Worm (Caenorhabditis elegans): ENCODE results near the gene mltn-10.

Gene mltn-10

DNA sequence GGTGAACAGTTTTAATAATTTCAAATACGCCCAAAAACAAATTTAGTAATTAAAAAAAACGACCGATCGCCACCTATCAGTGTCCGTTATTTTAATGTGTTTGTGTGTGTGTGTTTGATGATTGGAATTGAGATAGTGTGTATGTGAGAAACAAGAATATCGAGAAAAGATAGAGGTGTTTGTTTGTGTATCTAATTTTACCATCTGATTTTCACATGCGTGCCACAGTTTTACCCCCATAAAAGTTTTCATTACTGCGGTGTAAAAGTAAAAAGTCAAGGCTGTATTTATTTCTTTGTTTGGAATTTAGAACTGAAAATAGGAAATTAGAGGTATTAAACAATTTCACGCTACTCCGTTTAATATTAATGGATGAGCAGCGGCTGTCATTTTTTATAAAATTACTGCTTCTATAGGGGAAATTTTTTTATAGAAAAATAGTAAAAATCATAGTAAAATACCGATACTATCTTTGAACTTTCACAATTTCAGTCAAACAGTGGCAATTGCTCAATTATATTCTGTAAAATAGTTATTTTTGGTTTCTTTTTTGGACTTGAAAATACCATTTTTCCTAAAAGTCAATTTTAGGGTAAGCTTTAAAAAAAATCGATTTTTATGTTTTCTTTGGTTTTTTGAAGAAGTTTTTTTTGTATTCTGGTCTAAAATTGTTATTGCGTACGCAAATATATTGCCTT lies 22.8 kb upstream of the mltn-10 start (continued):
- TF ChIP-seq nhr-10 (tag; optimal IDR thresholded peaks at IDR 0.05) (no peak), daf-19 (GFP tag; conservative IDR thresholded peaks at IDR 0.05) (no peak), daf-16 (GFP tag; optimal IDR thresholded peaks at IDR 0.05) (no peak), daf-16 (tag; optimal IDR thresholded peaks at IDR 0.05) (peak; percentile 71), duxl-1 (tag; optimal IDR thresholded peaks at IDR 0.05; ENCODE audit: poor library complexity) (no peak), unc-130 (GFP tag; optimal IDR thresholded peaks at IDR 0.05) (no peak), pha-4 (GFP tag; IDR thresholded peaks at IDR 0.05) (no peak), pha-4 (tag; optimal IDR thresholded peaks at IDR 0.05) (no peak), nhr-77 (tag; optimal IDR thresholded peaks at IDR 0.05) (peak; percentile 87), egl-43 (GFP tag; IDR thresholded peaks at IDR 0.05) (no peak), aha-1 (tag) (peak; percentile 97), zag-1 (tag; optimal IDR thresholded peaks at IDR 0.05) (no peak), lin-38 (GFP tag; IDR thresholded peaks at IDR 0.05) (no peak), dmd-6 (GFP tag; IDR thresholded peaks at IDR 0.05) (peak; percentile 40), madf-9 (GFP tag; conservative IDR thresholded peaks at IDR 0.05) (0 out of 2 replicates have a peak, but pooled peaks have one; percentile 10), dpl-1 (GFP tag; optimal IDR thresholded peaks at IDR 0.05) (no peak), D1046.2 (GFP tag; IDR thresholded peaks at IDR 0.05) (no peak), mxl-3 (GFP tag; optimal IDR thresholded peaks at IDR 0.05) (peak; percentile 28), nhr-76 (tag; optimal IDR thresholded peaks at IDR 0.05) (no peak), nhr-48 (tag; optimal IDR thresholded peaks at IDR 0.05) (no peak), unc-39 (tag; optimal IDR thresholded peaks at IDR 0.05) (no peak), mep-1 (tag; optimal IDR thresholded peaks at IDR 0.05) (peak; percentile 14), F26F4.8 (GFP tag; conservative IDR thresholded peaks at IDR 0.05) (no peak), dmd-9 (GFP tag; IDR thresholded peaks at IDR 0.05) (no peak), vab-7 (GFP tag; IDR thresholded peaks at IDR 0.05) (no peak), skn-1 (tag; optimal IDR thresholded peaks at IDR 0.05) (no peak), F49E8.2 (tag; optimal IDR thresholded peaks at IDR 0.05; ENCODE audit: borderline replicate concordance) (no peak), ztf-7 (tag; optimal IDR thresholded peaks at IDR 0.05) (no peak), hlh-30 (tag; optimal IDR thresholded peaks at IDR 0.05; ENCODE audit: insufficient read depth) (peak; percentile 32), R02D3.7 (tag; optimal IDR thresholded peaks at IDR 0.05) (no peak), hlh-11 (tag; optimal IDR thresholded peaks at IDR 0.05) (peak; percentile 34), ZK546.5 (tag; optimal IDR thresholded peaks at IDR 0.05) (no peak), rbr-2 (tag; optimal IDR thresholded peaks at IDR 0.05) (no peak), lsy-2 (tag; optimal IDR thresholded peaks at IDR 0.05) (peak in 1 of 2 experiments; percentile 33), mdl-1 (tag; optimal IDR thresholded peaks at IDR 0.05) (peak in 1 of 2 experiments; percentile 66), jun-1 (tag; optimal IDR thresholded peaks at IDR 0.05) (no peak), ces-1 (GFP tag; optimal IDR thresholded peaks at IDR 0.05) (no peak), saeg-2 (GFP tag; IDR thresholded peaks at IDR 0.05) (0 out of 2 replicates have a peak, but pooled peaks have one; percentile 57), ztf-11 (tag; optimal IDR thresholded peaks at IDR 0.05) (no peak), lin-1 (GFP tag; IDR thresholded peaks at IDR 0.05) (0 out of 2 replicates have a peak, but pooled peaks have one; percentile 22), pqm-1 (tag; optimal IDR thresholded peaks at IDR 0.05) (peak; percentile 61), mdt-29 (GFP tag; IDR thresholded peaks at IDR 0.05) (no peak), lir-3 (tag; optimal IDR thresholded peaks at IDR 0.05) (no peak), arid-1 (GFP tag; conservative IDR thresholded peaks at IDR 0.05) (no peak), ceh-82 (tag; optimal IDR thresholded peaks at IDR 0.05) (no peak), mxl-2 (GFP tag; conservative IDR thresholded peaks at IDR 0.05) (no peak), php-3 (GFP tag; IDR thresholded peaks at IDR 0.05) (peak; percentile 74; the same call in 1 of the 2 replicates), fos-1 (tag; optimal IDR thresholded peaks at IDR 0.05) (no peak), ZK337.2 (GFP tag; IDR thresholded peaks at IDR 0.05) (no peak), nhr-28 (tag; optimal IDR thresholded peaks at IDR 0.05) (peak; percentile 85), lin-13 (GFP tag; optimal IDR thresholded peaks at IDR 0.05) (no peak)

Data from whole organism, L4 larva.